Worm (Caenorhabditis elegans): Measurements from ENCODE around the gene F08D12.4.

F08D12.4 gene

DNA sequence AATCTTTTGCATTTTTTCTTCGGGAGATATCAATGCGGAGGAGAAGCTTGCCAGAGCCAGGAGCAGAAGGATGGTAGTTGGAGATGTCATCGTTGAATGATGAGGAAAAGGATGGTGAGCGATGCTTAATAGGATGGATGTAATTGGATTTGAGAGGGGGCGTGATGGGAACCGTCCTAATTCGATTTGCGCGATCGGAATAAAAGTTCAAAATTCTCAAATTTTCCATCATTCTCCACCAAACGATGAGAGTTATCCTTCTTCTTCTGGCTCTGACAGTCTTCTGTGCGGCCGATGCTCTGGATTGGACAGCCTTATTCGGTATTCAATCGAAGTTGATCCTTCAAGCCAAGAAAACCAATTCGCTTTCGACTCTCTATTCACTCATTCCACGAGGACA, 46.2 kb downstream of the F08D12.4 start, which contains the start of the genes K12H6.4 and K12H6.9:
Gene K12H6.4 (minus strand): TSS at position 101 of the 400 bp plus-strand sequence.
Gene K12H6.9 (plus strand): TSS at position 236 of the 400 bp plus-strand sequence.
- no peak for TF ChIP-seq nhr-76 (tag; optimal IDR thresholded peaks at IDR 0.05)
- no peak for TF ChIP-seq ham-2 (GFP tag; optimal IDR thresholded peaks at IDR 0.05)
- TF ChIP-seq flh-1 (GFP tag; optimal IDR thresholded peaks at IDR 0.05), result no peak
- TF ChIP-seq ces-1 (GFP tag; optimal IDR thresholded peaks at IDR 0.05), result no peak
- TF ChIP-seq mep-1 (tag; optimal IDR thresholded peaks at IDR 0.05), result no peak
- no peak for TF ChIP-seq elt-1 (tag; optimal IDR thresholded peaks at IDR 0.05; ENCODE audit: borderline replicate concordance, insufficient read depth)
- TF ChIP-seq unc-62 (GFP tag; optimal IDR thresholded peaks at IDR 0.05), result no peak
- TF ChIP-seq lsy-2 (tag; optimal IDR thresholded peaks at IDR 0.05), result no peak
- no peak for TF ChIP-seq ceh-39 (tag; optimal IDR thresholded peaks at IDR 0.05)
- TF ChIP-seq sptf-1 (tag; optimal IDR thresholded peaks at IDR 0.05), result no peak
- TF ChIP-seq unc-39 (tag; optimal IDR thresholded peaks at IDR 0.05), result no peak
- TF ChIP-seq pha-4 (tag; optimal IDR thresholded peaks at IDR 0.05), result no peak
- TF ChIP-seq M03D4.4 (tag; optimal IDR thresholded peaks at IDR 0.05), result no peak
- no peak for TF ChIP-seq nhr-2 (tag; optimal IDR thresholded peaks at IDR 0.05)

DNA sequence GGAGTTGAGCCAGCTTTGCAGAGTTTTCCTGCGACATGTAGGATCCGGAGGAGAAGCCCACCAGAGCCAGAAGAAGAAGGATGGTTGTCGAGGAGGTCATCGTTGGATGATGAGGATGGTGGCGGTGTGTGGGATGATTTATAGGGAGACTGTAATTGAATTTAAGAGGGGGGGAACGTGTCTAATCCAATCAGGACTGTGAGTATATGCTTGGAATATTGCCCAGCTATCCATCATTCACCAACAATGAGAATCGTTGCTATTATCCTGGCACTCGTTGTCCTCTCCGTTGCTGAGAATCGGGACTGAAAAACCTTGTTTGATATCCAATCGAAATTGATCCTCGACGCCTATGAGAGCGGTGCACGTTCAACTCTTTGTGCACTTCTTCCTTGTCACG, 48.1 kb downstream of the F08D12.4 start, which contains the start of gene K12H6.5:
Gene K12H6.5 (minus strand): TSS at position 101 of the 400 bp plus-strand sequence.
- no peak for TF ChIP-seq ceh-39 (tag; optimal IDR thresholded peaks at IDR 0.05)
- no peak for TF ChIP-seq ham-2 (GFP tag; optimal IDR thresholded peaks at IDR 0.05)

DNA sequence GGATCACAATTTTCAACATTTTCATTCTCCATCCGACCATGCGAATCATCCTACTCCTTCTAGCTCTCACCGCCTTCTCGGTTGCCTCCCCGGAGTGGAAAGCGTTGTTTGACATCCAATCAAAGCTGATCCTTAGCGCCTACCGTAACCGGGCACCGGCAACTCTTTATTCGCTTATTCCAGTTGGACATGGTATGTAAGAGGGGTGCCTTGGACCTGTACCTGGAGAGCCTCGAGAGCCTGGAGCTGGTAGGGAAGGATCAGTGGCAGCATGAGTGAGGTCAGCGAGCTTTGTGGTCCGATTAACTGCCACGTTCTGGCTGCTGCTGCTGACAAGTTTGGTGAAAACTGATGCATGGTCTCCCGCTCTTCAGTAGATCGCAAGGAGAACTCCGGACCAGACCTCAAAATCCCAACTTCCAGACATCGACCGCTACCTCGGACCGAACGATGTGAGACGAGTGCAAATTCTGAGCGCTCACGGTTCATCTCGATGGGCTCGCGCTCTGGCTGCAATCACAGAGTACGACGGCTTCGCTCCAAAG, 50.0 kb downstream of the F08D12.4 start, which contains the start of gene K12H6.8:
Gene K12H6.8 (plus strand): TSS at position 38 of the 545 bp plus-strand sequence.
- TF ChIP-seq ceh-83 (GFP tag; optimal IDR thresholded peaks at IDR 0.05) (no peak), bed-3 (GFP tag; optimal IDR thresholded peaks at IDR 0.05) (no peak), blmp-1 (tag; optimal IDR thresholded peaks at IDR 0.05) (no peak), elt-1 (tag; optimal IDR thresholded peaks at IDR 0.05; ENCODE audit: borderline replicate concordance, insufficient read depth) (no peak), ceh-43 (GFP tag; optimal IDR thresholded peaks at IDR 0.05) (no peak), drap-1 (GFP tag; optimal IDR thresholded peaks at IDR 0.05) (no peak), nhr-28 (tag; optimal IDR thresholded peaks at IDR 0.05) (no peak), nhr-237 (tag; optimal IDR thresholded peaks at IDR 0.05) (no peak), pha-4 (tag; optimal IDR thresholded peaks at IDR 0.05) (no peak), unc-39 (tag; optimal IDR thresholded peaks at IDR 0.05) (no peak), sptf-1 (tag; optimal IDR thresholded peaks at IDR 0.05) (no peak), lin-32 (GFP tag; optimal IDR thresholded peaks at IDR 0.05) (no peak), nhr-12 (tag; optimal IDR thresholded peaks at IDR 0.05) (no peak), hlh-1 (tag; optimal IDR thresholded peaks at IDR 0.05) (no peak), mls-2 (tag; optimal IDR thresholded peaks at IDR 0.05) (no peak), nhr-76 (tag; optimal IDR thresholded peaks at IDR 0.05) (no peak), cnd-1 (tag; optimal IDR thresholded peaks at IDR 0.05) (no peak), M03D4.4 (tag; optimal IDR thresholded peaks at IDR 0.05) (no peak), flh-1 (GFP tag; optimal IDR thresholded peaks at IDR 0.05) (no peak), lin-13 (tag; optimal IDR thresholded peaks at IDR 0.05) (no peak)

All from whole organism, mixed stage, embryonic.